Fruit fly (Drosophila melanogaster) whole organism, embryonic: ENCODE results near the gene Ank.

Source experiments
- Ada2b ChIP-seq: fragments of 200-800 bp; sonication (Bioruptor generic); IDR thresholded peaks from 2 replicates; pipeline ENCODE4 v1.3.6; 2022; ENCODE audit warnings: missing biosample characterization, missing genetic modification characterization
- C15 ChIP-seq: fragments of 200-800 bp; sonication (Bioruptor generic); IDR thresholded peaks from 3 replicates; pipeline ENCODE4 v1.3.6; 2022; ENCODE audit warnings: missing biosample characterization, missing genetic modification characterization
- CG10959 ChIP-seq: fragments of 200-800 bp; sonication (Bioruptor generic); IDR thresholded peaks from 2 replicates; pipeline ENCODE4 v1.3.6; 2022; ENCODE audit warnings: missing biosample characterization, missing genetic modification characterization
- CG11560 ChIP-seq: fragments of 200-800 bp; sonication (Bioruptor generic); IDR thresholded peaks from 3 replicates; pipeline ENCODE4 v1.3.6; 2022; ENCODE audit warnings: missing biosample characterization, missing genetic modification characterization
- CG1233 ChIP-seq: fragments of 200-800 bp; sonication (Bioruptor generic); optimal IDR thresholded peaks from 4 replicates; lab custom pipeline; 2018; ENCODE audit warnings: missing biosample characterization, mild to moderate bottlenecking, missing genetic modification characterization
- CG14050 ChIP-seq: fragments of 200-800 bp; sonication (Bioruptor generic); IDR thresholded peaks from 3 replicates; pipeline ENCODE4 v1.3.6; 2022; ENCODE audit warnings: missing biosample characterization, missing genetic modification characterization
- CG14710 ChIP-seq: fragments of 200-800 bp; sonication (Bioruptor generic); optimal IDR thresholded peaks from 3 replicates; lab custom pipeline; 2019; ENCODE audit warnings: missing biosample characterization, mild to moderate bottlenecking, missing genetic modification characterization, moderate library complexity
- CG15073 ChIP-seq: fragments of 200-800 bp; sonication (Bioruptor generic); optimal IDR thresholded peaks from 2 replicates; lab custom pipeline; 2016; ENCODE audit warnings: missing biosample characterization, missing genetic modification characterization
- CG16815 ChIP-seq: fragments of 200-800 bp; sonication (Bioruptor generic); optimal IDR thresholded peaks from 3 replicates; lab custom pipeline; 2017; ENCODE audit warnings: missing biosample characterization, mild to moderate bottlenecking, missing genetic modification characterization
- CG1792 ChIP-seq: fragments of 200-800 bp; sonication (Bioruptor generic); optimal IDR thresholded peaks from 2 replicates; lab custom pipeline; 2016; ENCODE audit warnings: missing biosample characterization, missing genetic modification characterization
- CG1832 ChIP-seq: fragments of 200-800 bp; sonication (Bioruptor generic); optimal IDR thresholded peaks from 2 replicates; lab custom pipeline; 2017; ENCODE audit warnings: missing biosample characterization, mild to moderate bottlenecking, missing genetic modification characterization, inconsistent platforms
- CG2875 ChIP-seq: fragments of 200-800 bp; sonication (Bioruptor generic); optimal IDR thresholded peaks from 2 replicates; lab custom pipeline; 2017; ENCODE audit warnings: missing biosample characterization, mild to moderate bottlenecking, missing genetic modification characterization, missing genetic modification reagents
- CG31224 ChIP-seq: fragments of 200-800 bp; sonication (Bioruptor generic); IDR thresholded peaks from 2 replicates; pipeline ENCODE4 v1.3.6; 2022; ENCODE audit warnings: missing biosample characterization, missing genetic modification characterization
- CG31441 ChIP-seq: fragments of 200-800 bp; sonication (Bioruptor generic); IDR thresholded peaks from 2 replicates; pipeline ENCODE4 v1.3.6; 2022; ENCODE audit warnings: missing biosample characterization, missing genetic modification characterization
- CG3726 ChIP-seq: fragments of 200-800 bp; sonication (Bioruptor generic); IDR thresholded peaks from 3 replicates; pipeline ENCODE4, ENCODE4 v1.3.6; 2022; ENCODE audit warnings: missing biosample characterization, missing genetic modification characterization
- CG4282 ChIP-seq: fragments of 200-800 bp; sonication (Bioruptor generic); optimal IDR thresholded peaks from 2 replicates; lab custom pipeline; 2016; ENCODE audit warnings: missing biosample characterization, missing genetic modification characterization
- CG6765 ChIP-seq: fragments of 200-800 bp; sonication (Bioruptor generic); optimal IDR thresholded peaks from 3 replicates; lab custom pipeline; 2017; ENCODE audit warnings: missing biosample characterization, mild to moderate bottlenecking, missing genetic modification characterization
- CG8359 ChIP-seq: fragments of 200-800 bp; sonication (Bioruptor generic); optimal IDR thresholded peaks from 2 replicates; lab custom pipeline; 2017; ENCODE audit warnings: missing biosample characterization, mild to moderate bottlenecking, missing genetic modification characterization, borderline replicate concordance
- CG9797 ChIP-seq: fragments of 200-800 bp; sonication (Bioruptor generic); optimal IDR thresholded peaks from 3 replicates; lab custom pipeline; 2018; ENCODE audit warnings: missing biosample characterization, mild to moderate bottlenecking, missing genetic modification characterization
- CoRest ChIP-seq: fragments of 200-800 bp; sonication (Bioruptor generic); optimal IDR thresholded peaks from 3 replicates; lab custom pipeline; 2018; ENCODE audit warnings: missing biosample characterization, mild to moderate bottlenecking, missing genetic modification characterization, moderate library complexity
- D19A ChIP-seq: fragments of 200-800 bp; optimal IDR thresholded peaks from 3 replicates; lab custom pipeline; 2019; ENCODE audit warnings: missing biosample characterization, mild to moderate bottlenecking, missing genetic modification characterization, moderate library complexity
- Dll ChIP-seq: fragments of 200-800 bp; sonication (Bioruptor generic); IDR thresholded peaks from 4 replicates; pipeline ENCODE4 v1.3.6; 2022; ENCODE audit warnings: missing biosample characterization, missing genetic modification characterization; ENCODE audit not compliant: partially characterized antibody
- E2f1 ChIP-seq: fragments of 200-800 bp; sonication (Bioruptor generic); IDR thresholded peaks from 2 replicates; pipeline ENCODE4 v1.3.6; 2022; ENCODE audit warnings: missing biosample characterization, missing genetic modification characterization
- Elba2 ChIP-seq: fragments of 200-800 bp; sonication (Bioruptor generic); optimal IDR thresholded peaks from 3 replicates; lab custom pipeline; 2016; ENCODE audit warnings: missing biosample characterization, missing genetic modification characterization
- HmgD ChIP-seq: fragments of 200-800 bp; sonication (Bioruptor generic); optimal IDR thresholded peaks from 3 replicates; lab custom pipeline; 2016; ENCODE audit warnings: missing biosample characterization, missing genetic modification characterization
- Kr ChIP-seq: fragments of 200-800 bp; sonication (Bioruptor generic); optimal IDR thresholded peaks from 2 replicates; lab custom pipeline; 2017; ENCODE audit warnings: missing biosample characterization, mild to moderate bottlenecking, missing genetic modification characterization
- Mrtf ChIP-seq: fragments of 200-800 bp; sonication (Bioruptor generic); IDR thresholded peaks from 3 replicates; pipeline ENCODE4 v1.3.6; 2022; ENCODE audit warnings: missing biosample characterization, missing genetic modification characterization
- NK7.1 ChIP-seq: fragments of 200-800 bp; sonication (Bioruptor generic); optimal IDR thresholded peaks from 3 replicates; lab custom pipeline; 2016; ENCODE audit warnings: missing biosample characterization, missing genetic modification characterization
- Pdp1 ChIP-seq, 2 experiments: fragments of 200-800 bp; sonication (Bioruptor generic); optimal IDR thresholded peaks; 3 replicates each; lab custom pipeline; 2016; ENCODE audit warnings: missing biosample characterization in 2 of 2, missing genetic modification characterization in 2 of 2, mild to moderate bottlenecking in 1 of 2, moderate library complexity in 1 of 2
- Rx ChIP-seq: fragments of 200-800 bp; sonication (Bioruptor generic); IDR thresholded peaks from 2 replicates; pipeline ENCODE4 v1.3.6; 2022; ENCODE audit warnings: missing biosample characterization, missing genetic modification characterization
- Tbp ChIP-seq: fragments of >200 bp; optimal IDR thresholded peaks from 2 replicates; lab custom pipeline; 2018; ENCODE audit warnings: missing biosample characterization, missing genetic modification characterization
- br ChIP-seq: fragments of >200 bp; optimal IDR thresholded peaks from 2 replicates; lab custom pipeline; 2017
- bsh ChIP-seq, 2 experiments: fragments of 200-800 bp; sonication (Bioruptor generic); optimal IDR thresholded peaks; 2 replicates each; lab custom pipeline; 2017 to 2018; ENCODE audit warnings: mild to moderate bottlenecking in 2 of 2, missing biosample characterization in 2 of 2, missing genetic modification characterization in 2 of 2, moderate library complexity in 1 of 2
- cato ChIP-seq: fragments of 200-800 bp; sonication (Bioruptor generic); optimal IDR thresholded peaks from 2 replicates; lab custom pipeline; 2016; ENCODE audit warnings: missing biosample characterization, missing genetic modification characterization, borderline replicate concordance
- ems ChIP-seq: fragments of 200-800 bp; sonication (Bioruptor generic); optimal IDR thresholded peaks from 3 replicates; lab custom pipeline; 2016; ENCODE audit warnings: missing biosample characterization, missing genetic modification characterization
- ewg ChIP-seq: fragments of 200-800 bp; sonication (Bioruptor generic); optimal IDR thresholded peaks from 3 replicates; lab custom pipeline; 2017; ENCODE audit warnings: mild to moderate bottlenecking, missing biosample characterization, missing genetic modification reagents, missing genetic modification characterization
- gem ChIP-seq: fragments of 200-800 bp; sonication (Bioruptor generic); optimal IDR thresholded peaks from 2 replicates; lab custom pipeline; 2019; ENCODE audit warnings: missing biosample characterization, mild to moderate bottlenecking, missing genetic modification characterization, moderate library complexity
- gfzf ChIP-seq: fragments of 200-800 bp; sonication (Bioruptor generic); optimal IDR thresholded peaks from 2 replicates; lab custom pipeline; 2016; ENCODE audit warnings: missing biosample characterization, mild to moderate bottlenecking, missing genetic modification characterization, moderate library complexity
- h ChIP-seq: fragments of >200 bp; optimal IDR thresholded peaks from 2 replicates; lab custom pipeline; 2017
- inv ChIP-seq: fragments of 200-800 bp; sonication (Bioruptor generic); IDR thresholded peaks from 2 replicates; pipeline ENCODE4 v1.3.6; 2022; ENCODE audit warnings: missing biosample characterization, missing genetic modification characterization; ENCODE audit not compliant: partially characterized antibody
- jing ChIP-seq: fragments of 200-800 bp; sonication (Bioruptor generic); optimal IDR thresholded peaks from 2 replicates; lab custom pipeline; 2018; ENCODE audit warnings: missing biosample characterization, mild to moderate bottlenecking, missing genetic modification characterization
- lola ChIP-seq, 3 experiments: fragments of >200 bp in 2 of 3; fragments of 200-800 bp in 1 of 3; sonication (Bioruptor generic) in 1 of 3; optimal IDR thresholded peaks; 2 replicates each; lab custom pipeline; 2017 to 2019; ENCODE audit warnings: missing biosample characterization in 3 of 3, missing genetic modification characterization in 3 of 3, mild to moderate bottlenecking in 1 of 3, moderate library complexity in 1 of 3
- pho ChIP-seq: fragments of 200-800 bp; sonication (Bioruptor generic); optimal IDR thresholded peaks from 2 replicates; lab custom pipeline; 2016; ENCODE audit warnings: missing biosample characterization, missing genetic modification characterization
- schlank ChIP-seq: fragments of 200-800 bp; sonication (Bioruptor generic); optimal IDR thresholded peaks from 2 replicates; lab custom pipeline; 2018; ENCODE audit warnings: missing biosample characterization, mild to moderate bottlenecking, missing genetic modification characterization
- sob ChIP-seq: fragments of 200-800 bp; sonication (Bioruptor generic); IDR thresholded peaks from 2 replicates; pipeline ENCODE4 v1.3.6; 2022; ENCODE audit warnings: missing biosample characterization, missing genetic modification characterization
- stwl ChIP-seq: fragments of 200-800 bp; sonication (Bioruptor generic); optimal IDR thresholded peaks from 3 replicates; lab custom pipeline; 2018; ENCODE audit warnings: missing biosample characterization, mild to moderate bottlenecking, missing genetic modification characterization, moderate library complexity
- tin ChIP-seq: fragments of 200-800 bp; sonication (Bioruptor generic); optimal IDR thresholded peaks from 3 replicates; lab custom pipeline; 2016; ENCODE audit warnings: missing biosample characterization, missing genetic modification characterization
- wor ChIP-seq: fragments of 200-800 bp; sonication (Bioruptor generic); IDR thresholded peaks from 2 replicates; pipeline ENCODE4 v1.3.6; 2022; ENCODE audit warnings: missing biosample characterization, missing genetic modification characterization
- yki ChIP-seq: fragments of >200 bp; optimal IDR thresholded peaks from 3 replicates; lab custom pipeline; 2018
- zfh1 ChIP-seq: fragments of 200-800 bp; sonication (Bioruptor generic); IDR thresholded peaks from 3 replicates; pipeline ENCODE4 v1.3.6; 2022; ENCODE audit warnings: missing biosample characterization, missing genetic modification characterization
- zfh2 ChIP-seq: fragments of 200-800 bp; sonication (Bioruptor generic); optimal IDR thresholded peaks from 2 replicates; lab custom pipeline; 2016; ENCODE audit warnings: missing biosample characterization, missing genetic modification characterization

Ank gene

DNA sequence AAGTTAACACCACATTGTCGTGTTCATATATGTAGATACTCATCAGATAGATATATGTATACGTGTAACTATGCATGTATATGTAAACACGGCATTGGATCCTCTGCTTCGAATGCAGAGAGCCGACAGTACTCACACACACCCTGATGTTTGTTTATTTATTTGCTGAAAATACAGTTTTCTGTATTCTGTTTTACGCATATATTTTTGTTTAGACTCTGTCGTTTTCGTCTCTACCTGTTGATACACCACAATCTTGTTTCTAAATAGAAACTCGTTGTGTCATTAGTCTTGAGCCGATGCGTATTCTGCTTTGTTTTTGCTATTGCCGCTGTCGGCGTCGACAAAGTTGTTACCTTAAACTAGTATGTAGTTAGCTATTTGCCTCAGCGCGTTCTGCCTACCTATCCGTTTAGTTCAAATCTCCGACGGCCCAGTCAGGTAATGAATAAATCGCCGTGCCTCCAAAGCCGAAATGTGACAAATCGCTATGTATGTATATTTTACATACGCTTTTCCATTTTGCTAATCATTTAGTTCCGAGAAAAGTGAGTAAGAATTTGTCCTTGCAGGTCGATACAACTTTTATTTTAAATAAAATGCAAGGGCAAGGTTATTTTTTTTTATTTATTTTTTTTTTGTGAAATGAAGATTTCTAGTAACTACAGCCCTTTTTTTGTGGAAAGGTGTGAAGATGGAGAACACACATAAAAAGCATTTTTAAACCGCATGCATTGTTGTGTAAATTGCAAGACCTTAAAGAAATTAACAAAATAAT lies 59.3 kb downstream of the Ank start (continued):
- TF ChIP-seq D19A (tag; lab: Kevin White, UChicago) = no peak
- no peak for TF ChIP-seq h (lab: Kevin White, UChicago)
- no peak for TF ChIP-seq CG31224
- TF ChIP-seq inv = no peak
- TF ChIP-seq C15 (GFP tag; lab: Robert Waterston, UW) = no peak
- TF ChIP-seq NK7.1 = no peak
- no peak for TF ChIP-seq Rx (GFP tag; lab: Robert Waterston, UW)
- TF ChIP-seq ewg (GFP tag; lab: Kevin White, UChicago) = no peak
- no peak for TF ChIP-seq CG10959
- no peak for TF ChIP-seq gfzf (GFP tag; lab: Kevin White, UChicago)
- TF ChIP-seq Ada2b (GFP tag; lab: Robert Waterston, UW) = no peak
- TF ChIP-seq Kr (GFP tag; lab: Kevin White, UChicago) = no peak
- no peak for TF ChIP-seq ems (GFP tag; lab: Kevin White, UChicago)
- TF ChIP-seq CG8359 (GFP tag; lab: Kevin White, UChicago) = no peak
- TF ChIP-seq Pdp1 (GFP tag; optimal IDR thresholded peaks at IDR 0.05; lab: Kevin White, UChicago) = peak in 1 of 2 experiments; percentile 24
- TF ChIP-seq CG3726 (GFP tag; lab: Robert Waterston, UW) = no peak
- TF ChIP-seq bsh (GFP tag; optimal IDR thresholded peaks at IDR 0.05; lab: Kevin White, UChicago) = no peak
- TF ChIP-seq CoRest (tag; lab: Kevin White, UChicago) = no peak
- TF ChIP-seq Mrtf (GFP tag; lab: Robert Waterston, UW) = no peak
- TF ChIP-seq CG16815 (GFP tag; lab: Kevin White, UChicago) = no peak
- no peak for TF ChIP-seq CG1792 (GFP tag; lab: Kevin White, UChicago)
- no peak for TF ChIP-seq CG11560 (tag; lab: Robert Waterston, UW)
- TF ChIP-seq schlank (tag; lab: Kevin White, UChicago) = no peak
- no peak for TF ChIP-seq CG14710 (tag; lab: Kevin White, UChicago)
- TF ChIP-seq zfh1 (GFP tag; lab: Robert Waterston, UW) = no peak
- no peak for TF ChIP-seq br (lab: Kevin White, UChicago)
- TF ChIP-seq CG31441 (GFP tag; lab: Robert Waterston, UW) = no peak
- no peak for TF ChIP-seq yki (lab: Kevin White, UChicago)
- TF ChIP-seq CG1832 (GFP tag; lab: Kevin White, UChicago) = no peak
- peak; percentile 1 for TF ChIP-seq gem (tag; lab: Kevin White, UChicago)
- TF ChIP-seq lola (GFP tag; optimal IDR thresholded peaks at IDR 0.05; lab: Kevin White, UChicago) = no peak
- TF ChIP-seq Tbp = no peak
- TF ChIP-seq CG4282 (GFP tag; lab: Kevin White, UChicago) = no peak
- TF ChIP-seq E2f1 (GFP tag; lab: Robert Waterston, UW) = no peak
- TF ChIP-seq CG1233 (GFP tag; lab: Kevin White, UChicago) = no peak
- no peak for TF ChIP-seq HmgD (GFP tag; lab: Kevin White, UChicago)
- no peak for TF ChIP-seq sob (GFP tag; lab: Robert Waterston, UW)
- TF ChIP-seq zfh2 (GFP tag; lab: Kevin White, UChicago) = no peak
- no peak for TF ChIP-seq CG15073 (GFP tag; lab: Kevin White, UChicago)
- TF ChIP-seq Elba2 (GFP tag; lab: Kevin White, UChicago) = no peak
- TF ChIP-seq CG6765 (GFP tag; lab: Kevin White, UChicago) = no peak
- no peak for TF ChIP-seq wor (GFP tag; lab: Robert Waterston, UW)
- no peak for TF ChIP-seq CG14050 (GFP tag; lab: Robert Waterston, UW)
- no peak for TF ChIP-seq Dll
- TF ChIP-seq stwl = no peak
- no peak for TF ChIP-seq CG9797
- no peak for TF ChIP-seq jing (GFP tag; lab: Kevin White, UChicago)
- no peak for TF ChIP-seq pho (GFP tag; lab: Kevin White, UChicago)
- TF ChIP-seq tin = no peak
- TF ChIP-seq cato (GFP tag; lab: Kevin White, UChicago) = no peak
- TF ChIP-seq CG2875 (GFP tag; lab: Kevin White, UChicago) = no peak
